Fruit fly (Drosophila melanogaster) ovary, adult (tissue): ENCODE results near the gene Tssk.
A peak's percentile ranks its signal among the peaks of the same experiment; 100 is the strongest.

Source experiments
- CG17801 ChIP-seq: fragments of 200-800 bp; optimal IDR thresholded peaks from 2 replicates; lab custom pipeline; 2019; ENCODE audit warnings: missing biosample characterization, mild to moderate bottlenecking, missing genetic modification characterization, moderate library complexity; ENCODE audit not compliant: partially characterized antibody

Tssk gene

DNA sequence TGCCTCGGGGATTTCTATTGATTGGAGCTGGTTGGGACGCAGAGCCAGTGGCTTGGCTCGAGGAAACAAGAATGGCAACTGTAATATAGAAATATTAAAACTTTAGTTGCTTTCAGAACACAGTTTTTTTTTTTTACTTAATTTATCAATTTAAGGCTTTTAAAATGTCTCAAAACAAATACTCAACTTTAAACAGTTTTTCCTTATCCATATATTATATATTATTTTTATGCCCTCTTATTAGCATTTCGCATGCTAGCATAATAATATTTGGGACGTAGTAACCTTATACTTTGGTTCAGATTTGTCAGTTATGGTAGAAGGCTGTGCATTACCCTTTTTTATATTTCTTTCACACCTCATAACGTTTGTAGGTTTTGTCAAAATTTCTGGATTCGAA lies at the start of gene Tssk:
Tssk (plus strand) TSS at position 301 of the 400 bp plus-strand sequence.
- TF ChIP-seq CG17801 (GFP tag; lab: Kevin White, UChicago): no peak

DNA sequence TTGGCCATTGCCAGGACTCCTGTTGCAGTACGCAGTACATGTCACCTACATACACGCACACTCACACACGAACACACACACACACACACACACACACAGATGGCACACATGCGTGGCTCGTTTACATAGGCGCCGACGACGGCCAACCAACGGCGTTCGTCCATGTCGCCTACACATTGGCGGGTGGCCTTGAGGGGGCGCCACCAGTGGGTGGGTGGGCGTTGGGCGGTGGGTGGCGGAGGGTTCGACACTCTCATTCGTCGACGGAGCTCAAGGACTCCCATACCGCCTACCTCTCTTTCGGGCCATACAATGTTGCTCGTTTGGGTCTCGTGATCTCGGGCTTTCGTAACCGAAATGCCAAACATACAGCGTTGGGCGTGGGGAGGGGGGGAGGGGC lies 49.7 kb upstream of the Tssk start:
- no peak for TF ChIP-seq CG17801 (GFP tag; lab: Kevin White, UChicago)

DNA sequence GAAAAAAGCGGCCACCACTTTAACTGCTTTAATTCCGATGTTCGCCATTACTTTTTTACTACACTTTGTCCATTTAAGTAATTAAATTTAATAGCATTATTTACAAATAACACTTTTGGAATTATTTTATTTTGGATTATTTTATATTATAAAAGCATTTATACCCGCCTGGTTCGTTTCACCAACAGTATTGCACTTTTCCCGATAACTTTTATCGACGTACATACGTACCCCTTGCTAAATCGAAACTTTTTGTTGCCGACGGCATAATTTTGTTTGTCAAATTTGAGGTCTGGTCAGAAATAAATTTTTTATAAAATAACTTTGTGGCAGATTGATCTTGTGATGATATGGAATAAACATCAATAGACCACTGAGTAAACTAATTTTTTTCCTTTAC lies 38.9 kb upstream of the Tssk start, which contains the start of gene CG7691:
CG7691 (plus strand) TSS at position 301 of the 400 bp plus-strand sequence.
- TF ChIP-seq CG17801 (GFP tag; lab: Kevin White, UChicago): no peak

DNA sequence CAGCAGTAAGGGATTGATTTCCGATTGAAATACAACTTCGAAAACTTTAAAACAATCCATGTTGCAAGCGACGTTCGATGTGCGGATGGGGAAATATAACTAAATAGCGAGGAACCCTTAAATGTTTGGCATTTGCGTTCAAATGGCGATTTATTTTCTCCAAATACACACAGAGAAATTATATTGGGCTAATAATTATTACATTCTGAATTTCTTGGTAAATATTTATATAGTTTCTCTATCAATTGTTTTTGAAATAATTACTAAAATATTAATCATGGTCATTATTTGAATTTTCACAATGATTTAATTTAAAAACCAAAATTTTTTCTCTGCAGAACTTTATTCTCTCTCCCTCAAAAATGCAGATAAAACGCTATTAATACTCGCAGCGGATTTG lies 33.4 kb upstream of the Tssk start, which contains the start of the genes CG43210 and hemo:
CG43210 (minus strand) TSS at position 101 of the 400 bp plus-strand sequence.
hemo (minus strand) TSS at position 101 of the 400 bp plus-strand sequence.
- TF ChIP-seq CG17801 (GFP tag; lab: Kevin White, UChicago): no peak

DNA sequence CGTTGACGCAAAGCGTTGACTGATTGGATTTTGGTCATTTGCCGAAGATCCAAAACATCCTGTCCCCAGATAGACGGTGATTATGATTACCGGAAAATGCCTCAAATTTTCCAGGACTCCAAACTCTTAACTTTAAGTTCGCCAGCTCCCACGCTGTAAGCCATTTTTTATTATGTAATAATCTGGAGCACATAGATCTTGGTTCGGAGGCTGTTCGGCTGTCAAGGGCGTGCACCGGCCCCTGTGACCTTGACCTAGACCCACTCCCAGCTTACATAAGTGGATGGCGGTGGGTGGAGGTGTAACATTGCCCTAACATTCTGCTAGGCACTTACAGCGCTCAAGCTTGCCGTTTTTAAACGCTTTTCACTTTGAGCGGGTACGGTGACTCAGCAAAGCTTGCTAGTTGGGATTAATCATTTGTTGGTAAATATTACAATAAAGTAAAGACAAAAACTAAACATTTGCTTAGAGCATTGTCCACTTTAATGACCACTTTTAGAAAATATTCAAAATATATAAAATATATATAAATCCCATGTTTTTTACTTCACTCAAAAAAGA lies 26.2 kb upstream of the Tssk start:
- TF ChIP-seq CG17801 (GFP tag; lab: Kevin White, UChicago): no peak

DNA sequence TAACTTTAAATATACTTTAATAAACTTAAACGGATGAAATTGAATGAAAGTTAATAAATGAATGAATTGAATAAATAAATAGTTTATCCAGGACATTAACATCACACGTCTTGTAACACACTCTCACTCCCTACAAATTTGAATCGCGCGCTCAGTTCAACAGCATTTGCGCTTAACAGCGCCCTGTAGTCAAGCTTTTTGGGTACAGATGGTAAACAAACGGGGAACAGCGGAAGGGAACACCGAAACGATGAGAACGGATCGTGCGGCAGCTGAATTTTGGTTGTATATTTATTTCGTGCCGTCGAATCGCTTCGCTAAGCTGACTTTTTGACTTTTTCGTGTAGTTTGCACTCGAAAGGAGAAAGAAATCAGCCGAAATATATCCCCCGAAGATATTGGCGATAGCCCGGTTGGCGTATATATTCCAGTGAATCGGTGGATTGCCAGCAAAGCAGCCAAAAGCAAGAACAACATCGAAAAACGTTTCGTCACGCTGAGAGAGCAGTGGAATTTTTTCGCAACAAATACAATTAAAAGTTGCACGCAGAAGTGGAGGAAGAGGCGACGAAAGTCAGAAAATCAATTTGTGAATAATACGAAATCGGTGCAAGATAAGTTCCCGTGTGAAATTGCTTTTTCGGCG lies 25.5 kb upstream of the Tssk start, which contains the start of the genes CG7694 and fray:
CG7694 (plus strand) TSS at position 247 of the 646 bp plus-strand sequence.
fray (plus strand) TSS at position 247 of the 646 bp plus-strand sequence.
- TF ChIP-seq CG17801 (GFP tag; lab: Kevin White, UChicago): no peak

DNA sequence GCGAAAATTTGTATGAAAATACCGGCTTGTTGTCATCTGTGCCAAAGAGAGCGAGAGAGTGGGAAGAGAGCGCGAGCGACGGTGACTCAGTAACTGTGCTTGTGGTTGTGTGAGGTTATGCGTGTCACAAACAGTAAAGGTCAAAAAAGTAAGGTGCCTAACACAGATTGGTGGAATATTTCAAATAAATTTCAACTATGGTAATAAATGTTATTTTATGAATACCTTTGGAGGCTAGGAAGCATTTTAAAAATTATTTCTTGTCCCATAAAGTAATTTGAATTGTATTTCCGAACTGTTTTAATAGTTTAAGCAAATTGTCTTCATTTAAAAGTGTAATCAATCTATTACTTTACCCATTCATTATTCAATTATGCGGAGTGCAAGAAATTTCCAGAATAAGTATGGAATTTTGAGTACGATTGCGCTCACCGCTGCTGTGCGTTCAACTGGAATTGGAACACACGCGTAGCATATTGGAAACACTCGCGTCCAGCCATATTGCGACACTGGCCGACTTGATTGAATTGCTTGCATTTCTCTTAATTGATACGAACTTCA lies 24.7 kb upstream of the Tssk start:
- TF ChIP-seq CG17801 (GFP tag; lab: Kevin White, UChicago): peak; percentile 91

DNA sequence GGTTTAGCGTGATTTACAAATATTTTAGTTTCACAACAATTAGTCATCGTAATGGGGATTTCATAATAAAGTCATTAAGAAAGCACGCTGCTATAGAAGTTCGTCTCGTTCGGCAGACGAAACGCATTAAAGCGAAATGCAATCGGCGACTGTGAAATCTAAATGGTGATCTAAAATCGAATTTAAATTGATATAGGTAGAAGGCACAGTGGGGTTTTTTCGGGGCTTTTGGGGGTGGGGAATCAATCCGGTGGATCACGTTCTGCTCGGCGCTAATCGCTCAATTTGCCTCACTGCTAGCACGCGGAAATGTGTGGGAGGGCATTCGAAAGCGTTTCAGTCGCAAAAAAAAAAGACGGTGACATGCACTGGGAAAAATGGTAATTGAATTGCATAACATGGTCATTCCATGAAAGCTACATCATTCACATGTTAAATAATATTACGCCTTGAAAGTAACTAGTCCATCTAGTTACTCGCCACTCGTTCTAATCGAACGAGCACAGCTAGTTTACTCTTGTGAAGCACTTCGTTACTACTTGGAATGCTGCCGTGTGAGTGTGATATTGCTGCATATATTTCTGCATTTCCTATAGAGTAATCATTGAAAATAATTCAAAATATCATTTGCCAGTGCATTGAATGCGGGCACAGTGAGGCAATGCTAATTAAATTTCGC lies 20.6 kb upstream of the Tssk start:
- TF ChIP-seq CG17801 (GFP tag; lab: Kevin White, UChicago): no peak

DNA sequence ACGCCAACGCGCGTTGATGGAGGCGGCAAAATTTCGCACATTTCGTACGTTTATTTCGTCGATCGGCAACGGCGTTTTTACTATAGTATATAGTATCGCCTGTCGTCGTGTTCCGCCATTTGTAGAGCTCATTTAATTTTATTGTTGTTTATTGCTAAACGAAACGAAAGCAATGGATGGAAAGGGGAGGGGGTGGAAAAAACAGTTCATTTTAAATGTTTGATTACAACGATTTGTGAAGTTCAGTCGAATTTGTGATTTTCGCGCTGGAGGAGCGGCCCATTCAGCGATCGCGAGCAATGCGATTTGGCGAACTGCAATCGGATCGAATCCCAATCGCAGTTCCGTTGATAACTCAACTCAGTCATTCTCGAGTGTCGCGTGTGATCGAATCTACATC lies 17.5 kb upstream of the Tssk start:
- no peak for TF ChIP-seq CG17801 (GFP tag; lab: Kevin White, UChicago)

DNA sequence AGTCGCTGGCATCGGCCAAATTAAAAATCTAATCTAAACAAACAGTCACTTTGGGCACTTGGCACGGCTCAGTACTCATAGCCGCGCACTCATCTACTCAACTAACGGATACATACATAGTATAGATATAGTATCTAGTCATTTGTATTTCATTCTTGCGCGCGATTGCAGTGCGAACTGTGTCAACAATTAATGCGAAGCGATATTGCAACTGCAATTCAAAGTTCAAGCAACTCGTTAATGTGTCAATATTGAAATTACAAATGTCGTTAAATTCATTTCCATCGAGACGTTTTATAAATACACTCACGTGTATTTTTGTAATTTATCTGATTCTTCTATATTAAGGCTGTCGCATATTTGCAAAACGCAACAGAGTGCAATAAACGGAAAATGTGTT lies 16.3 kb upstream of the Tssk start:
- no peak for TF ChIP-seq CG17801 (GFP tag; lab: Kevin White, UChicago)

DNA sequence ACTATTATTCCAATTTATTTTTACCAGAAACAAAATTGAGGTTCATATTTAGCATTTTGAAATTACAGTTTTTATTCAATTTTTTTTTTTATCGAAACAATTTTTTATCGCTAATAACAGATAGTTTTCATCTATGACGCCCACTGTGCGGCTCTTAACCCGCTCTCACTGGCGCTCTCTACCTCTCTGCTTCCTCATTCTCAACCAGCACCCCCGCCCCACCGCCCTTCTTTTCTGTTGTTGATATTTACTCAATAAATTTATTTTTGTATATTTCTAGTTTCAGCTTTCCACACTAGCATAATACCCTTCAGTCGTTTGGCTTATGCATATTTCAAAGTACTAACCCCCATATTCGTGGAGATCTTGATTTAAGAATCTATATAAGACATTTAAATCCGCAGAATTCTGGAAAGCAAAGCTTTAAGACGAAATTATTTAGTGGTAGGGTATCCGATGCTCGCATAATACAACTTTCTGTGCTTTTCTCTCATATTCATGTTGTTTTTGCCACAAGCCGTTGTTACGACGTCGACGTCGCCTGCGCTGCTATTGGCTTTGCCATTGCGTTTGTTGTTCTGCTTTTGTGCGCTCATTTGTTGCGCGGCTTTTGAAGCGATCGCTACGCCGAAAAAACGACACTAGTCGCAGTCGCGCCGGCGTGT lies 14.5 kb upstream of the Tssk start:
- TF ChIP-seq CG17801 (GFP tag; lab: Kevin White, UChicago): peak; percentile 94

DNA sequence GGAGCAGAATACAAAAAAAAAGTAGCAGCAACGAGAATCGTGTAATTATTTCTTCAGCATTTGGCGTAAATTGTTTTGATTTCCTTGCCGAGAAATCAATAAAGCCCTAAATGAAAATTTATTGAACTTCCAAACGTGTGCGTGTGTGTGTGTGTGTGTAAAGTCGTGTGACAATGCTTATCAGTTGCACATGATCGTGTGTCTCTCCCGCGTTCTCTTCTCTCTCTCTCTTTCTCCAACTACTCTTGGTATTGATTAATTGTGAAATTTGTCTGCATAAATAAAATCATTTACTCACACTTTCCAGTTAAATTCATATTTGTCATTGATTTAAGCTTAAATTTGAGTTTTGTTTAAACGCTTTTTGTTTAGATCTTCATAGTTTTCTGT lies 13.9 kb upstream of the Tssk start:
- TF ChIP-seq CG17801 (GFP tag; lab: Kevin White, UChicago): no peak

DNA sequence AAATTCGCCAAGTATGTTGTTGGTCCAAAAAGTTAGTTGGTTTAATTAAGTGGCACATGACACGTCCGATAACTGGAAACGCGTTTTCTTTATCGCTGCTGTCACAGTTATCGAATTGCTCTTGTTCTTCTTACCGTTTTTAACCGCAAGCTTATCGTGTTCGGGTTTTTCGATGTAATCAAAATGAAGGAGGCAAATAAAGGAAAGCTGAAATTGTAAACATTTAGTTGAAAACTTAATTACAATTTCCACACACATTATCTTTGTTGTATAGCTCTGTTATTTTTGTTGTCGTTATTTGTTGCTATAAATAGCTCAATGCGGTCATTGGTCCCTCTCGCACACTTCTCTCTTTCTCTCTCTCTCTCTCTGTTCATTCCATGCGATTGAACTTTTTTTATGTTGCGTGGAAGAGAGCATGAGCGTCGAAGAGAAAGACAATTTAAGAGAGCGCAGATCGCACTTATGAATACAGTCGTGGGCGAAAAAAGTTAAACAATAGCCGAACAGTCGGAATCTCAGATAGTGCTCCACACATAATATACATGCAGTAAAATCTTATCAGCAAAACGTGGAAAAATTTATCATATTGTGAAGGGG lies 13.1 kb upstream of the Tssk start:
- peak; percentile 44 for TF ChIP-seq CG17801 (GFP tag; lab: Kevin White, UChicago)

DNA sequence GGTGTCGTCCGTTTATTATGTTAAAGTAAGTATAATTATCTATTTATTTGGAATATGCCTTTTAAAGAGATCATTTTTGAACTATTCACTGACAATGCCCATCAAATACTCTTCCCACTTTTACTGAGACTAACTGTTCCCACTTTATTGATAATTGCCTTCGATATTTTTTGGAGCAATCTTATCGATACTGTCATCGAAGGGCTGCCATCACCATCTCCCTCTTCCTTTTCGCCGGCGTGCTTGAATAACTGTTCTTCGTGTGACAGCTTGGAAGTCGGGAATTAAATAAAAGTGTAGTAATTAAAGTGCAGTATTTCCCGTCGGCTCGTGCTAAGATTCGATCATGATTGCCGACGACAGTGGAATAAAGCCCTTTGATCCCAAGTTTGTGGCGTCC lies 7.7 kb upstream of the Tssk start, which contains the start of gene qin:
qin (plus strand) TSS at position 274 of the 400 bp plus-strand sequence.
- TF ChIP-seq CG17801 (GFP tag; lab: Kevin White, UChicago): no peak
